Fruit fly (Drosophila melanogaster) whole organism, pupa: ENCODE results near the gene Uba5.
A peak's percentile ranks its signal among the peaks of the same experiment; 100 is the strongest.

Experiments used
- CG10348 ChIP-seq: fragments of 200-800 bp; sonication (Bioruptor generic); IDR thresholded peaks from 2 replicates; pipeline ENCODE4 v1.3.6; 2022; ENCODE audit warnings: missing biosample characterization, missing genetic modification characterization
- CG12605 ChIP-seq: fragments of 200-800 bp; sonication (Bioruptor generic); IDR thresholded peaks from 2 replicates; pipeline ENCODE4 v1.3.6; 2022; ENCODE audit warnings: missing biosample characterization, missing genetic modification characterization
- CG13204 ChIP-seq: fragments of 200-800 bp; sonication (Bioruptor generic); optimal IDR thresholded peaks from 2 replicates; lab custom pipeline; 2018; ENCODE audit warnings: missing biosample characterization, mild to moderate bottlenecking, missing genetic modification characterization, moderate library complexity
- CG14655 ChIP-seq: fragments of 200-800 bp; sonication (Bioruptor generic); optimal IDR thresholded peaks from 3 replicates; lab custom pipeline; 2017; ENCODE audit warnings: mild to moderate bottlenecking, missing biosample characterization, missing genetic modification reagents, missing genetic modification characterization
- CG15710 ChIP-seq: fragments of 200-800 bp; sonication (Bioruptor generic); optimal IDR thresholded peaks from 2 replicates; lab custom pipeline; 2018; ENCODE audit warnings: missing biosample characterization, mild to moderate bottlenecking, missing genetic modification characterization, moderate library complexity
- CG17806 ChIP-seq: fragments of 200-800 bp; sonication (Bioruptor generic); optimal IDR thresholded peaks from 2 replicates; lab custom pipeline; 2018; ENCODE audit warnings: missing biosample characterization, mild to moderate bottlenecking, missing genetic modification characterization, moderate library complexity
- CG32121 ChIP-seq: fragments of 200-800 bp; sonication (Bioruptor generic); IDR thresholded peaks from 2 replicates; pipeline ENCODE4 v1.3.6; 2022; ENCODE audit warnings: missing biosample characterization, missing genetic modification characterization
- CG34367 ChIP-seq: fragments of 200-800 bp; sonication (Bioruptor generic); optimal IDR thresholded peaks from 2 replicates; lab custom pipeline; 2018; ENCODE audit warnings: missing biosample characterization, mild to moderate bottlenecking, missing genetic modification characterization
- CG4496 ChIP-seq: fragments of 200-800 bp; sonication (Bioruptor generic); IDR thresholded peaks from 3 replicates; pipeline ENCODE4 v1.3.6; 2022; ENCODE audit warnings: missing biosample characterization, missing genetic modification characterization
- CG8159 ChIP-seq: fragments of 200-800 bp; sonication (Bioruptor generic); optimal IDR thresholded peaks from 3 replicates; lab custom pipeline; 2018; ENCODE audit warnings: missing biosample characterization, mild to moderate bottlenecking, missing genetic modification characterization, moderate library complexity
- CG8301 ChIP-seq: fragments of 200-800 bp; sonication (Bioruptor generic); optimal IDR thresholded peaks from 2 replicates; lab custom pipeline; 2018; ENCODE audit warnings: missing biosample characterization, mild to moderate bottlenecking, missing genetic modification characterization
- CG9948 ChIP-seq: fragments of 200-800 bp; sonication (Bioruptor generic); optimal IDR thresholded peaks from 2 replicates; lab custom pipeline; 2018; ENCODE audit warnings: missing biosample characterization, mild to moderate bottlenecking, missing genetic modification characterization, moderate library complexity
- D1 ChIP-seq: fragments of 200-800 bp; sonication (Bioruptor generic); optimal IDR thresholded peaks from 2 replicates; lab custom pipeline; 2018; ENCODE audit warnings: missing biosample characterization, mild to moderate bottlenecking, missing genetic modification characterization, moderate library complexity
- EcR ChIP-seq: fragments of 200-800 bp; sonication (Bioruptor generic); optimal IDR thresholded peaks from 3 replicates; lab custom pipeline; 2019; ENCODE audit warnings: missing biosample characterization, missing genetic modification characterization, mild to moderate bottlenecking, moderate library complexity, missing genetic modification reagents
- Ets98B ChIP-seq: fragments of 200-800 bp; sonication (Bioruptor generic); IDR thresholded peaks from 2 replicates; pipeline ENCODE4 v1.3.6; 2022; ENCODE audit warnings: missing biosample characterization, missing genetic modification characterization
- Pif1A ChIP-seq: fragments of 200-800 bp; sonication (Bioruptor generic); optimal IDR thresholded peaks from 3 replicates; lab custom pipeline; 2016; ENCODE audit warnings: missing biosample characterization, missing genetic modification characterization
- Pif1B ChIP-seq: fragments of 200-800 bp; sonication (Bioruptor generic); optimal IDR thresholded peaks from 3 replicates; lab custom pipeline; 2016; ENCODE audit warnings: missing biosample characterization, missing genetic modification characterization
- Snoo ChIP-seq: fragments of 200-800 bp; sonication (Bioruptor generic); optimal IDR thresholded peaks from 3 replicates; lab custom pipeline; 2017; ENCODE audit warnings: missing biosample characterization, mild to moderate bottlenecking, missing genetic modification characterization, inconsistent platforms
- fd96Ca ChIP-seq: fragments of 200-800 bp; sonication (Bioruptor generic); IDR thresholded peaks from 3 replicates; pipeline ENCODE4 v1.3.6; 2022; ENCODE audit warnings: missing biosample characterization, missing genetic modification characterization
- gl ChIP-seq: fragments of 200-800 bp; sonication (Bioruptor generic); optimal IDR thresholded peaks from 2 replicates; lab custom pipeline; 2018; ENCODE audit warnings: missing biosample characterization, mild to moderate bottlenecking, missing genetic modification characterization
- rn ChIP-seq: fragments of 200-800 bp; sonication (Bioruptor generic); IDR thresholded peaks from 2 replicates; pipeline ENCODE4 v1.3.6; 2022; ENCODE audit warnings: missing biosample characterization, missing genetic modification characterization

Gene Uba5

dm6 chrX:11491473-11491872 lies 8.2 kb downstream of the Uba5 start, which contains the start of gene CG33235:
TSS of gene CG33235 (minus strand) at chrX:11491573.
- no peak for TF ChIP-seq CG10348 (GFP tag; lab: Robert Waterston, UW)
- TF ChIP-seq Pif1A (GFP tag; lab: Kevin White, UChicago) = no peak
- TF ChIP-seq CG34367 (tag; lab: Kevin White, UChicago) = no peak
- no peak for TF ChIP-seq CG4496 (GFP tag; lab: Robert Waterston, UW)
- no peak for TF ChIP-seq CG17806 (tag; lab: Kevin White, UChicago)
- TF ChIP-seq CG8301 (tag; lab: Kevin White, UChicago) = no peak
- TF ChIP-seq Ets98B (GFP tag; lab: Robert Waterston, UW) = no peak
- TF ChIP-seq gl (tag; lab: Kevin White, UChicago) = no peak
- TF ChIP-seq Pif1B (GFP tag; lab: Kevin White, UChicago) = no peak
- no peak for TF ChIP-seq CG14655 (GFP tag; lab: Kevin White, UChicago)
- no peak for TF ChIP-seq D1 (tag; lab: Kevin White, UChicago)
- no peak for TF ChIP-seq CG32121 (GFP tag; lab: Robert Waterston, UW)
- TF ChIP-seq CG12605 (GFP tag; lab: Robert Waterston, UW) = no peak

dm6 chrX:11492205-11492604 lies 8.9 kb downstream of the Uba5 start:
- peak; percentile 34 for TF ChIP-seq CG8159 (tag; lab: Kevin White, UChicago)
- TF ChIP-seq CG8301 (tag; lab: Kevin White, UChicago) = peak; percentile 57
- TF ChIP-seq Pif1B (GFP tag; lab: Kevin White, UChicago) = peak; percentile 17
- peak; percentile 15 for TF ChIP-seq CG34367 (tag; lab: Kevin White, UChicago)
- TF ChIP-seq CG14655 (GFP tag; lab: Kevin White, UChicago) = peak; percentile 67
- TF ChIP-seq CG15710 = no peak
- no peak for TF ChIP-seq CG4496 (GFP tag; lab: Robert Waterston, UW)
- no peak for TF ChIP-seq D1 (tag; lab: Kevin White, UChicago)
- peak; percentile 23 for TF ChIP-seq CG17806 (tag; lab: Kevin White, UChicago)
- no peak for TF ChIP-seq Ets98B (GFP tag; lab: Robert Waterston, UW)
- TF ChIP-seq CG12605 (GFP tag; lab: Robert Waterston, UW) = no peak
- TF ChIP-seq CG9948 (tag; lab: Kevin White, UChicago) = peak; percentile 0
- no peak for TF ChIP-seq gl (tag; lab: Kevin White, UChicago)
- TF ChIP-seq CG10348 (GFP tag; lab: Robert Waterston, UW) = no peak
- no peak for TF ChIP-seq rn (GFP tag; lab: Robert Waterston, UW)
- TF ChIP-seq EcR (GFP tag; lab: Kevin White, UChicago) = no peak
- TF ChIP-seq Pif1A (GFP tag; lab: Kevin White, UChicago) = peak; percentile 31
- no peak for TF ChIP-seq CG32121 (GFP tag; lab: Robert Waterston, UW)
- TF ChIP-seq CG13204 (GFP tag; lab: Kevin White, UChicago) = no peak

- no peak for TF ChIP-seq Pif1B (GFP tag; lab: Kevin White, UChicago)
- peak; percentile 6 for TF ChIP-seq EcR (GFP tag; lab: Kevin White, UChicago)
- TF ChIP-seq rn (GFP tag; lab: Robert Waterston, UW) = no peak
- TF ChIP-seq gl (tag; lab: Kevin White, UChicago) = no peak
- TF ChIP-seq CG13204 (GFP tag; lab: Kevin White, UChicago) = no peak
- TF ChIP-seq CG8159 (tag; lab: Kevin White, UChicago) = peak; percentile 8
- TF ChIP-seq CG15710 = no peak
- no peak for TF ChIP-seq Snoo (tag; lab: Kevin White, UChicago)
- TF ChIP-seq CG9948 (tag; lab: Kevin White, UChicago) = no peak
- TF ChIP-seq D1 (tag; lab: Kevin White, UChicago) = no peak
- no peak for TF ChIP-seq CG4496 (GFP tag; lab: Robert Waterston, UW)
Measured at dm6 chrX:11492916-11493590, 9.7 kb downstream of the Uba5 start, which contains the start of gene Drak. TSS of gene Drak (plus strand) at chrX:11493135.

- TF ChIP-seq Ets98B (GFP tag; lab: Robert Waterston, UW) (peak; percentile 54; the same call in 1 of the 2 replicates), CG14655 (GFP tag; lab: Kevin White, UChicago) (peak; percentile 94), CG9948 (tag; lab: Kevin White, UChicago) (peak; percentile 95), D1 (tag; lab: Kevin White, UChicago) (peak; percentile 87), CG12605 (GFP tag; lab: Robert Waterston, UW) (peak; percentile 57; the same call in 1 of the 2 replicates), fd96Ca (GFP tag; lab: Robert Waterston, UW) (peak; percentile 80; the same call in 2 of the 3 replicates), CG8159 (tag; lab: Kevin White, UChicago) (peak; percentile 95), CG13204 (GFP tag; lab: Kevin White, UChicago) (peak; percentile 91), CG15710 (peak; percentile 95), Pif1A (GFP tag; lab: Kevin White, UChicago) (peak; percentile 96), CG32121 (GFP tag; lab: Robert Waterston, UW) (peak; percentile 55; the same call in 1 of the 2 replicates), CG17806 (tag; lab: Kevin White, UChicago) (peak; percentile 93), CG10348 (GFP tag; lab: Robert Waterston, UW) (no peak), Snoo (tag; lab: Kevin White, UChicago) (peak; percentile 94), Pif1B (GFP tag; lab: Kevin White, UChicago) (peak; percentile 93), EcR (GFP tag; lab: Kevin White, UChicago) (peak; percentile 62), gl (tag; lab: Kevin White, UChicago) (peak; percentile 88), CG4496 (GFP tag; lab: Robert Waterston, UW) (peak; percentile 85), CG8301 (tag; lab: Kevin White, UChicago) (peak; percentile 92), rn (GFP tag; lab: Robert Waterston, UW) (peak; percentile 51), CG34367 (tag; lab: Kevin White, UChicago) (peak; percentile 95)
Measured at dm6 chrX:11494731-11495277, 11.5 kb downstream of the Uba5 start.
